Worm (Caenorhabditis elegans) whole organism, midembryonic: Measurements from ENCODE around the gene soap-1.

Experiments used
- T22C8.4 ChIP-seq: fragments of 200-800 bp; sonication (Bioruptor generic); IDR thresholded peaks from 2 replicates; pipeline ENCODE4 v1.3.6; 2022; ENCODE audit warnings: missing genetic modification characterization, missing compliant biosample characterization
- cog-1 ChIP-seq: sonication (generic microtip); optimal IDR thresholded peaks from 2 replicates; lab custom pipeline; 2016; ENCODE audit warnings: missing genetic modification characterization, missing compliant biosample characterization
- flt-1 ChIP-seq: fragments of 200-800 bp; sonication (Bioruptor generic); IDR thresholded peaks from 2 replicates; pipeline ENCODE4 v1.3.6; 2022; ENCODE audit warnings: missing genetic modification characterization, missing compliant biosample characterization
- klf-2 ChIP-seq: fragments of 200-800 bp; sonication (Bioruptor generic); conservative IDR thresholded peaks from 2 replicates; pipeline ENCODE4 v1.3.6; 2022; ENCODE audit warnings: missing genetic modification reagents, missing genetic modification characterization, missing compliant biosample characterization
- med-1 ChIP-seq: sonication (generic microtip); optimal IDR thresholded peaks from 2 replicates; lab custom pipeline; 2017; ENCODE audit warnings: missing genetic modification characterization, mild to moderate bottlenecking, missing compliant biosample characterization, antibody characterized with exemption, missing genetic modification reagents; ENCODE audit not compliant: insufficient read depth
- ref-1 ChIP-seq: fragments of 200-800 bp; sonication (Bioruptor generic); conservative IDR thresholded peaks from 2 replicates; pipeline ENCODE4 v1.3.6; 2022; ENCODE audit warnings: missing genetic modification reagents, missing genetic modification characterization, missing compliant biosample characterization
- tab-1 ChIP-seq: fragments of 200-800 bp; sonication (Bioruptor generic); IDR thresholded peaks from 2 replicates; pipeline ENCODE4 v1.3.6; 2022; ENCODE audit warnings: missing genetic modification characterization, missing compliant biosample characterization
- ztf-23 ChIP-seq: fragments of 200-800 bp; sonication (Bioruptor generic); IDR thresholded peaks from 2 replicates; pipeline ENCODE4 v1.3.6; 2022; ENCODE audit warnings: missing genetic modification reagents, missing genetic modification characterization, missing compliant biosample characterization
- ztf-29 ChIP-seq: fragments of 200-800 bp; sonication (Bioruptor generic); IDR thresholded peaks from 2 replicates; pipeline ENCODE4 v1.3.6; 2022; ENCODE audit warnings: missing genetic modification reagents, missing genetic modification characterization, missing compliant biosample characterization

- TF ChIP-seq cog-1 (tag; lab: Kevin White, UChicago): no peak
- TF ChIP-seq ztf-29 (GFP tag; lab: Robert Waterston, UW): no peak
- TF ChIP-seq med-1 (GFP tag; lab: Kevin White, UChicago): no peak
- TF ChIP-seq ztf-23 (GFP tag; lab: Robert Waterston, UW): no peak
- no peak for TF ChIP-seq klf-2
- no peak for TF ChIP-seq flt-1
- no peak for TF ChIP-seq T22C8.4 (GFP tag; lab: Robert Waterston, UW)
- TF ChIP-seq ref-1 (GFP tag; lab: Robert Waterston, UW): no peak
- no peak for TF ChIP-seq tab-1 (GFP tag; lab: Robert Waterston, UW)
These were observed 57.6 kb downstream of the soap-1 start, which contains the start of gene ugt-39 for ce11 chrV:7157089-7157488.
